Fruit fly (Drosophila melanogaster) whole organism, embryonic: ENCODE measurements around the gene Dok.

Experiments
- Atf6 ChIP-seq: fragments of 200-800 bp; sonication (Bioruptor generic); IDR thresholded peaks from 2 replicates; pipeline ENCODE4 v1.3.6; 2022; ENCODE audit warnings: missing biosample characterization, missing genetic modification characterization
- Bdp1 ChIP-seq: fragments of 200-800 bp; sonication (Bioruptor generic); optimal IDR thresholded peaks from 3 replicates; lab custom pipeline; 2016; ENCODE audit warnings: missing biosample characterization, missing genetic modification characterization
- C15 ChIP-seq: fragments of 200-800 bp; sonication (Bioruptor generic); IDR thresholded peaks from 3 replicates; pipeline ENCODE4 v1.3.6; 2022; ENCODE audit warnings: missing biosample characterization, missing genetic modification characterization
- CG10147 ChIP-seq: fragments of 200-800 bp; sonication (Bioruptor generic); optimal IDR thresholded peaks from 2 replicates; lab custom pipeline; 2019; ENCODE audit warnings: missing biosample characterization, mild to moderate bottlenecking, missing genetic modification characterization, moderate library complexity
- CG10274 ChIP-seq: fragments of 200-800 bp; sonication (Bioruptor generic); optimal IDR thresholded peaks from 3 replicates; lab custom pipeline; 2017; ENCODE audit warnings: missing biosample characterization, mild to moderate bottlenecking, missing genetic modification characterization
- CG12299 ChIP-seq: fragments of 200-800 bp; sonication (Bioruptor generic); optimal IDR thresholded peaks from 2 replicates; lab custom pipeline; 2018; ENCODE audit warnings: missing biosample characterization, mild to moderate bottlenecking, missing genetic modification characterization
- CG12659 ChIP-seq: fragments of 200-800 bp; sonication (Bioruptor generic); optimal IDR thresholded peaks from 3 replicates; lab custom pipeline; 2017; ENCODE audit warnings: mild to moderate bottlenecking, missing biosample characterization, missing genetic modification reagents, missing genetic modification characterization
- CG14965 ChIP-seq: fragments of 200-800 bp; sonication (Bioruptor generic); optimal IDR thresholded peaks from 2 replicates; lab custom pipeline; 2016; ENCODE audit warnings: missing biosample characterization, missing genetic modification characterization, borderline replicate concordance
- CG16779 ChIP-seq: fragments of 200-800 bp; sonication (Bioruptor generic); IDR thresholded peaks from 2 replicates; pipeline ENCODE4 v1.3.6; 2022; ENCODE audit warnings: missing biosample characterization, missing genetic modification characterization
- CG1832 ChIP-seq: fragments of 200-800 bp; sonication (Bioruptor generic); optimal IDR thresholded peaks from 2 replicates; lab custom pipeline; 2017; ENCODE audit warnings: missing biosample characterization, mild to moderate bottlenecking, missing genetic modification characterization, inconsistent platforms
- CG18619 ChIP-seq: fragments of 200-800 bp; sonication (Bioruptor generic); optimal IDR thresholded peaks from 3 replicates; lab custom pipeline; 2017; ENCODE audit warnings: missing biosample characterization, mild to moderate bottlenecking, missing genetic modification characterization
- CG32532 ChIP-seq: fragments of 200-800 bp; sonication (Bioruptor generic); IDR thresholded peaks from 2 replicates; pipeline ENCODE4 v1.3.6; 2022; ENCODE audit warnings: missing biosample characterization, missing genetic modification characterization
- CG34422 ChIP-seq: fragments of 200-800 bp; sonication (Bioruptor generic); IDR thresholded peaks from 3 replicates; pipeline ENCODE4 v1.3.6; 2022; ENCODE audit warnings: missing biosample characterization, missing genetic modification characterization
- CG4360 ChIP-seq: fragments of 200-800 bp; sonication (Bioruptor generic); IDR thresholded peaks from 2 replicates; pipeline ENCODE4 v1.3.6; 2022; ENCODE audit warnings: missing biosample characterization, missing genetic modification characterization
- CG7556 ChIP-seq: fragments of 200-800 bp; sonication (Bioruptor generic); optimal IDR thresholded peaks from 2 replicates; lab custom pipeline; 2017; ENCODE audit warnings: missing biosample characterization, mild to moderate bottlenecking, missing genetic modification characterization
- CG7839 ChIP-seq: fragments of 200-800 bp; sonication (Bioruptor generic); optimal IDR thresholded peaks from 3 replicates; lab custom pipeline; 2018; ENCODE audit warnings: missing biosample characterization, mild to moderate bottlenecking, missing genetic modification characterization, moderate library complexity
- CG9727 ChIP-seq: fragments of 200-800 bp; sonication (Bioruptor generic); optimal IDR thresholded peaks from 3 replicates; lab custom pipeline; 2017; ENCODE audit warnings: missing biosample characterization, mild to moderate bottlenecking, missing genetic modification characterization
- CHES-1-like ChIP-seq: fragments of 200-800 bp; sonication (Bioruptor generic); optimal IDR thresholded peaks from 2 replicates; lab custom pipeline; 2016; ENCODE audit warnings: missing biosample characterization, missing genetic modification characterization
- Chrac-16 ChIP-seq: fragments of 200-800 bp; sonication (Bioruptor generic); optimal IDR thresholded peaks from 3 replicates; lab custom pipeline; 2016; ENCODE audit warnings: missing biosample characterization, missing genetic modification characterization
- Dp ChIP-seq: fragments of 200-800 bp; sonication (Bioruptor generic); optimal IDR thresholded peaks from 2 replicates; lab custom pipeline; 2018; ENCODE audit warnings: missing biosample characterization, mild to moderate bottlenecking, missing genetic modification characterization, moderate library complexity
- E2f1 ChIP-seq: fragments of 200-800 bp; sonication (Bioruptor generic); IDR thresholded peaks from 2 replicates; pipeline ENCODE4 v1.3.6; 2022; ENCODE audit warnings: missing biosample characterization, missing genetic modification characterization
- H2.0 ChIP-seq: fragments of 200-800 bp; sonication (Bioruptor generic); IDR thresholded peaks from 2 replicates; pipeline ENCODE4 v1.3.6; 2022; ENCODE audit warnings: missing biosample characterization, missing genetic modification characterization
- HmgZ ChIP-seq: fragments of 200-800 bp; sonication (Bioruptor generic); optimal IDR thresholded peaks from 2 replicates; lab custom pipeline; 2018; ENCODE audit warnings: missing biosample characterization, mild to moderate bottlenecking, missing genetic modification characterization
- MESR4 ChIP-seq: fragments of 200-800 bp; sonication (Bioruptor generic); optimal IDR thresholded peaks from 2 replicates; lab custom pipeline; 2018; ENCODE audit warnings: missing biosample characterization, mild to moderate bottlenecking, missing genetic modification characterization, moderate library complexity
- Mes4 ChIP-seq: fragments of 200-800 bp; sonication (Bioruptor generic); optimal IDR thresholded peaks from 2 replicates; lab custom pipeline; 2016; ENCODE audit warnings: missing biosample characterization, missing genetic modification characterization
- PHDP ChIP-seq: fragments of 200-800 bp; sonication (Bioruptor generic); optimal IDR thresholded peaks from 3 replicates; lab custom pipeline; 2018; ENCODE audit warnings: missing biosample characterization, mild to moderate bottlenecking, missing genetic modification characterization, moderate library complexity
- Side ChIP-seq: fragments of 200-800 bp; sonication (Bioruptor generic); optimal IDR thresholded peaks from 2 replicates; lab custom pipeline; 2016; ENCODE audit warnings: missing biosample characterization, missing genetic modification characterization
- Tbp ChIP-seq: fragments of >200 bp; optimal IDR thresholded peaks from 2 replicates; lab custom pipeline; 2018; ENCODE audit warnings: missing biosample characterization, missing genetic modification characterization
- aop ChIP-seq: fragments of 200-800 bp; sonication (Bioruptor generic); IDR thresholded peaks from 2 replicates; pipeline ENCODE4 v1.3.6; 2022; ENCODE audit warnings: missing biosample characterization, missing genetic modification characterization
- br ChIP-seq: fragments of >200 bp; optimal IDR thresholded peaks from 2 replicates; lab custom pipeline; 2017
- chif ChIP-seq, 2 experiments: fragments of 200-800 bp; sonication (Bioruptor generic); optimal IDR thresholded peaks; 3 replicates each; lab custom pipeline; 2016; ENCODE audit warnings: missing biosample characterization in 2 of 2, missing genetic modification characterization in 2 of 2
- dm ChIP-seq: fragments of 200-800 bp; sonication (Bioruptor generic); optimal IDR thresholded peaks from 3 replicates; lab custom pipeline; 2016; ENCODE audit warnings: missing biosample characterization, missing genetic modification characterization
- esg ChIP-seq: fragments of 200-800 bp; sonication (Bioruptor generic); conservative IDR thresholded peaks from 2 replicates; pipeline ENCODE4 v1.3.6; 2022; ENCODE audit warnings: missing biosample characterization, missing genetic modification characterization
- fd102C ChIP-seq: fragments of 200-800 bp; sonication (Bioruptor generic); optimal IDR thresholded peaks from 2 replicates; lab custom pipeline; 2018; ENCODE audit warnings: missing biosample characterization, mild to moderate bottlenecking, missing genetic modification characterization, moderate library complexity
- fru ChIP-seq: fragments of >200 bp; optimal IDR thresholded peaks from 2 replicates; lab custom pipeline; 2017
- luna ChIP-seq: fragments of 200-800 bp; sonication (Bioruptor generic); optimal IDR thresholded peaks from 2 replicates; lab custom pipeline; 2016; ENCODE audit warnings: missing biosample characterization, missing genetic modification characterization
- maf-S ChIP-seq: fragments of 200-800 bp; sonication (Bioruptor generic); optimal IDR thresholded peaks from 2 replicates; lab custom pipeline; 2016; ENCODE audit warnings: missing biosample characterization, missing genetic modification characterization
- nau ChIP-seq: fragments of 200-800 bp; sonication (Bioruptor generic); optimal IDR thresholded peaks from 3 replicates; lab custom pipeline; 2017; ENCODE audit warnings: missing biosample characterization, mild to moderate bottlenecking, missing genetic modification characterization, missing genetic modification reagents
- pb ChIP-seq: fragments of 200-800 bp; sonication (Bioruptor generic); optimal IDR thresholded peaks from 3 replicates; lab custom pipeline; 2016; ENCODE audit warnings: missing biosample characterization, missing genetic modification characterization
- pho ChIP-seq: fragments of 200-800 bp; sonication (Bioruptor generic); optimal IDR thresholded peaks from 2 replicates; lab custom pipeline; 2016; ENCODE audit warnings: missing biosample characterization, missing genetic modification characterization
- sc ChIP-seq, 3 experiments: fragments of >200 bp in 2 of 3; fragments of 200-800 bp in 1 of 3; sonication (Bioruptor generic) in 1 of 3; optimal IDR thresholded peaks; 2 replicates in 2 of 3; 3 replicates in 1 of 3; lab custom pipeline; 2017; ENCODE audit warnings: mild to moderate bottlenecking in 1 of 3, missing biosample characterization in 1 of 3, missing genetic modification characterization in 1 of 3, missing genetic modification reagents in 1 of 3
- scrt ChIP-seq: fragments of 200-800 bp; sonication (Bioruptor generic); optimal IDR thresholded peaks from 2 replicates; lab custom pipeline; 2018; ENCODE audit warnings: missing biosample characterization, mild to moderate bottlenecking, missing genetic modification characterization, moderate library complexity
- sob ChIP-seq: fragments of 200-800 bp; sonication (Bioruptor generic); IDR thresholded peaks from 2 replicates; pipeline ENCODE4 v1.3.6; 2022; ENCODE audit warnings: missing biosample characterization, missing genetic modification characterization
- tap ChIP-seq: fragments of 200-800 bp; optimal IDR thresholded peaks from 3 replicates; lab custom pipeline; 2019; ENCODE audit warnings: missing biosample characterization, mild to moderate bottlenecking, missing genetic modification characterization, moderate library complexity
- tll ChIP-seq, 2 experiments: fragments of 200-800 bp in 1 of 2; fragments of >200 bp in 1 of 2; sonication (Bioruptor generic) in 1 of 2; optimal IDR thresholded peaks; 2 replicates each; lab custom pipeline; 2017 to 2019; ENCODE audit warnings: missing biosample characterization in 2 of 2, missing genetic modification characterization in 2 of 2, mild to moderate bottlenecking in 1 of 2, moderate library complexity in 1 of 2
- tna ChIP-seq: fragments of 200-800 bp; sonication (Bioruptor generic); IDR thresholded peaks from 2 replicates; pipeline ENCODE4 v1.3.6; 2022; ENCODE audit warnings: missing biosample characterization, missing genetic modification characterization; ENCODE audit not compliant: partially characterized antibody
- unpg ChIP-seq: fragments of 200-800 bp; sonication (Bioruptor generic); optimal IDR thresholded peaks from 3 replicates; lab custom pipeline; 2018; ENCODE audit warnings: missing biosample characterization, mild to moderate bottlenecking, missing genetic modification characterization, moderate library complexity
- wek ChIP-seq: fragments of 200-800 bp; sonication (Bioruptor generic); optimal IDR thresholded peaks from 3 replicates; lab custom pipeline; 2018; ENCODE audit warnings: missing biosample characterization, mild to moderate bottlenecking, missing genetic modification characterization, moderate library complexity
- wor ChIP-seq: fragments of 200-800 bp; sonication (Bioruptor generic); IDR thresholded peaks from 2 replicates; pipeline ENCODE4 v1.3.6; 2022; ENCODE audit warnings: missing biosample characterization, missing genetic modification characterization
- zen2 ChIP-seq: fragments of 200-800 bp; sonication (Bioruptor generic); IDR thresholded peaks from 3 replicates; pipeline ENCODE4 v1.3.6; 2022; ENCODE audit warnings: missing biosample characterization, missing genetic modification characterization; ENCODE audit not compliant: partially characterized antibody

Dok gene

DNA sequence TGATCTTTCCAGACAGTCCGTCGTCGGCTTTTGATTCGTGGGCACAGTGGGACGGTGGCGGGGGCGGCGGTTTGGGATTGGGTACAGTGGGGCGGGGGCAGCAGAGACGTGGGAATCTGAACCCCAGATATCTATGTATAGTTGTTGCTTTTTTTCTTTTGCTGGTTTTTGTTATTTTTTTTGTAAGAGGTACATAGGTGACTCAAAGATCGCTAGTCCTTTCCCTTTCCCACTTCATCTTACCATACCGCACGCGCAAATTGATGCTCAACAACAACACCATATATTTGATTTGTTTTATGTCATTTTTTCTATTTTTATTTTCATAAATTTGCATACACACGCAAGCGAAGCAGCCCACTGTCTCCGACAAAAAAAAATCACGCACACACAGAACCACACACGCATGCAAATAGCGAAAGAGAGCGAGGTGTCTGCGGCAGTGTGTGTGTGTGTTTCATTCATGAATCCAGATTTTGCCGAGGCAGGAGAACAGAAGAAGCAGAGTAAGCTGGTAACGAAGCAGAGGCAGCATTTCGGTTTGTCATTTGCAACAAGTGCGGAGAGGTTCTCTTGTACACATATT is 18.2 kb upstream of the Dok start (continued):
- TF ChIP-seq CG14965 (GFP tag; lab: Kevin White, UChicago) (no peak), nau (GFP tag; lab: Kevin White, UChicago) (peak; percentile 47), MESR4 (GFP tag; lab: Kevin White, UChicago) (no peak), CG12299 (tag; lab: Kevin White, UChicago) (no peak), PHDP (tag; lab: Kevin White, UChicago) (peak; percentile 43), C15 (GFP tag; lab: Robert Waterston, UW) (no peak), scrt (GFP tag; lab: Kevin White, UChicago) (no peak), Chrac-16 (peak; percentile 53), br (lab: Kevin White, UChicago) (no peak), fru (lab: Kevin White, UChicago) (no peak), maf-S (no peak), H2.0 (GFP tag; lab: Robert Waterston, UW) (peak; percentile 9; the same call in 1 of the 2 replicates), tll (GFP tag; optimal IDR thresholded peaks at IDR 0.05; lab: Kevin White, UChicago) (no peak), chif (GFP tag; optimal IDR thresholded peaks at IDR 0.05; lab: Kevin White, UChicago) (peak; percentile 22 to 56), Dp (GFP tag; lab: Kevin White, UChicago) (no peak), tap (tag; lab: Kevin White, UChicago) (no peak), HmgZ (tag; lab: Kevin White, UChicago) (no peak), E2f1 (GFP tag; lab: Robert Waterston, UW) (peak; percentile 46), Mes4 (no peak), Side (GFP tag; lab: Kevin White, UChicago) (no peak), luna (no peak), CG34422 (GFP tag; lab: Robert Waterston, UW) (0 out of 3 replicates have a peak, but pooled peaks have one; percentile 44), tna (GFP tag; lab: Robert Waterston, UW) (no peak), CG7556 (peak; percentile 62), CG18619 (peak; percentile 58), wek (GFP tag; lab: Kevin White, UChicago) (no peak), CG16779 (GFP tag; lab: Robert Waterston, UW) (no peak), Bdp1 (no peak), pb (no peak), CG4360 (peak; percentile 55; the same call in 1 of the 2 replicates), sob (GFP tag; lab: Robert Waterston, UW) (no peak), Tbp (GFP tag; lab: Kevin White, UChicago) (no peak), pho (GFP tag; lab: Kevin White, UChicago) (no peak), CG7839 (tag; lab: Kevin White, UChicago) (peak; percentile 71), wor (GFP tag; lab: Robert Waterston, UW) (peak; percentile 23), CHES-1-like (no peak), CG1832 (peak; percentile 26), CG32532 (GFP tag; lab: Robert Waterston, UW) (peak; percentile 40; the same call in 1 of the 2 replicates), fd102C (GFP tag; lab: Kevin White, UChicago) (no peak), CG10147 (GFP tag; lab: Kevin White, UChicago) (peak; percentile 12), esg (GFP tag; lab: Robert Waterston, UW) (peak; percentile 53; the same call in 1 of the 2 replicates), sc (optimal IDR thresholded peaks at IDR 0.05; lab: Kevin White, UChicago) (no peak), sc (GFP tag; optimal IDR thresholded peaks at IDR 0.05; lab: Kevin White, UChicago) (peak; percentile 54), CG12659 (GFP tag; lab: Kevin White, UChicago) (peak; percentile 27), Atf6 (GFP tag; lab: Robert Waterston, UW) (no peak), dm (GFP tag; lab: Kevin White, UChicago) (peak; percentile 20), CG10274 (GFP tag; lab: Kevin White, UChicago) (no peak), aop (no peak), zen2 (GFP tag; lab: Robert Waterston, UW) (no peak), unpg (GFP tag; lab: Kevin White, UChicago) (peak; percentile 63), CG9727 (GFP tag; lab: Kevin White, UChicago) (peak; percentile 72)
